Worm (Caenorhabditis elegans): ENCODE data around the gene sri-69.

sri-69 gene

DNA sequence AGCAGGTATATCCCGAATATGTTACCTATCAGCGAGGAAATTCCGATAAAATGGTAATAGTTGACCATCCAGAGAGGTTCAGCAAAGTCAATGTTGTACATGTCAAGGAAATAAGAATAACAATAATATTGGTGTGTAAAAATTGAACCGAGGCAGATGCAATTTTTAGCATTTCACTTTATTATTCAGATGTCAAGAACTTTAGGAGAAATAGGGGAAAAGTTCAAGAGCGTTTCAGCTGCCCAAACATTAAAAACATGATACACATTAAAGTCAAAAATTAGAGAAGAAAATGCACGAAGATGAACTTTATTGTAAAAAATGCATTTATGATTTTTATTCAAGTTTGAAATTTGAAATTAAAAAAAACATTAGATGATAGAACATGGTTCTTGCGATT, at the start of gene sri-69:
Gene sri-69 (minus strand): TSS at position 101 of the 400 bp plus-strand sequence.
- TF ChIP-seq ceh-13 (GFP tag; optimal IDR thresholded peaks at IDR 0.05) (no peak), aly-1 (tag; optimal IDR thresholded peaks at IDR 0.05) (no peak), F13C5.2 (tag; optimal IDR thresholded peaks at IDR 0.05) (no peak), hmbx-1 (tag; optimal IDR thresholded peaks at IDR 0.05) (no peak), pes-1 (GFP tag; IDR thresholded peaks at IDR 0.05) (no peak), sea-1 (GFP tag; conservative IDR thresholded peaks at IDR 0.05) (no peak), ets-7 (tag; optimal IDR thresholded peaks at IDR 0.05) (no peak), ceh-36 (tag; optimal IDR thresholded peaks at IDR 0.05) (no peak), tra-4 (tag; optimal IDR thresholded peaks at IDR 0.05) (no peak), B0310.2 (tag; optimal IDR thresholded peaks at IDR 0.05) (no peak), tbx-11 (GFP tag; IDR thresholded peaks at IDR 0.05) (no peak), scrt-1 (GFP tag; IDR thresholded peaks at IDR 0.05) (no peak), hmg-4 (GFP tag; optimal IDR thresholded peaks at IDR 0.05) (no peak)

DNA sequence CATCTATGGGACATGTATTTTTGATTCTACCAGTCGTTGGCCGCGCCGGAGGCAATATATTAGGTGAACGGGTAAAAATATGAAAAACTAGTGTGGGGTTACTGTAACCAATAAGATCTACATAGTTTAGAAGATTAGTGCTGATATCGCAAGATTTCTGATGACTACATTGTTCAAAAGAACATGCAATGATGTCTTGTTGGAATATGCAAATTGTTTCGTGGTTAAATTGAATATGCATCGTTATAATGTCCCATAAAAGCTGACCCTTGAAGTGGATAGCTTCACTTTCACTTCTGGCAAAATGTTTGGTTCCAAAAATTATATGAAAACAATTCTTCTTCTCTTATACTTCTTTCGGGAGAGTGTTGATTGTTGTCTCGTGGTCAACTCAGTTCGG, 36.3 kb upstream of the sri-69 start, which contains the start of gene F28B1.2:
Gene F28B1.2 (plus strand): TSS at position 301 of the 400 bp plus-strand sequence.
- TF ChIP-seq tbx-11 (GFP tag; IDR thresholded peaks at IDR 0.05): no peak

DNA sequence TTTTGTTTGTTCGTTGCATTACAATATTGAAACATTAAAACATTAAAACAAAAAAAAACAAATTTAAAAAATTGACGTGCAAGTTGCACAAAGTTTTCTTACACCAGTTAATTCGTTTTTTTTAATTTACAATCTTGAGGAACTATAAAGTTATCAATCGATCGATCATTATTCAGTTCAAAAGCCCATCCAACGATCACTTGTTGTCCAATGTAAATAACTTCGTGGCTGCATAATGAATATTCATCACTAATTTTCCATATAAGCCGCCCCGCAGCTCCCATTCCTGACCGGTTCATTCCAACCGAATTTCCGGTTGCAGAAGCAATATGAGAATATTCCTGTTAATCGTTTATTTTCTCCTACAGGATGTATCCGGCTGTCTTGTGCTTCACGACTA, 34.1 kb upstream of the sri-69 start, which contains the start of gene hpo-33:
Gene hpo-33 (plus strand): TSS at position 301 of the 400 bp plus-strand sequence.
- TF ChIP-seq B0310.2 (tag; optimal IDR thresholded peaks at IDR 0.05) (no peak), flt-1 (GFP tag; IDR thresholded peaks at IDR 0.05) (no peak), scrt-1 (GFP tag; IDR thresholded peaks at IDR 0.05) (no peak), pes-1 (GFP tag; IDR thresholded peaks at IDR 0.05) (no peak), hmg-4 (GFP tag; optimal IDR thresholded peaks at IDR 0.05) (no peak), aly-1 (tag; optimal IDR thresholded peaks at IDR 0.05) (no peak), sea-1 (GFP tag; conservative IDR thresholded peaks at IDR 0.05) (no peak), hmbx-1 (tag; optimal IDR thresholded peaks at IDR 0.05) (no peak), ceh-13 (GFP tag; optimal IDR thresholded peaks at IDR 0.05) (no peak), tra-4 (tag; optimal IDR thresholded peaks at IDR 0.05) (no peak), ceh-36 (tag; optimal IDR thresholded peaks at IDR 0.05) (no peak), ama-1 (optimal IDR thresholded peaks at IDR 0.05) (no peak), F13C5.2 (tag; optimal IDR thresholded peaks at IDR 0.05) (no peak), tbx-37 (GFP tag; conservative IDR thresholded peaks at IDR 0.05) (no peak)

DNA sequence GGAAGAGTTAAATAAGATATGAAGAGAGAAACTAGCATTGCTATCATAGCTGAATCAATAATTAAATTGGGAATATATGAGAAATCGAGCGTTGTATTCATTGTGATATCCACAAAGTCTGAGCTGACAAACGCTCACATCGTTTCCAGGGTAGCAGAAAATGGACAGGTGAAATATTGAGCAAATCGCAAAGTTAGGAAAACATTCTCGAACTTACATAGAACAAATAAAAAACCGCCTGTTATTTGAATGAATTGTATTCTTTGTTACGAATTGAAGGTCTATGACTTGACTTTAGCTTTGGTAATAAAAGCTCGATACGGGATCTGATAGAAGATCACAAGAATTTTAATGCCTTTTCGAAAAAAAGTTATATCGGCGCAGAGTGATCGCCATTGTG, 27.6 kb upstream of the sri-69 start, which contains the start of gene srz-94:
Gene srz-94 (minus strand): TSS at position 101 of the 400 bp plus-strand sequence.
- no peak for TF ChIP-seq hmg-4 (GFP tag; optimal IDR thresholded peaks at IDR 0.05)
- TF ChIP-seq aly-1 (tag; optimal IDR thresholded peaks at IDR 0.05): no peak
- TF ChIP-seq ama-1 (optimal IDR thresholded peaks at IDR 0.05): no peak
- no peak for TF ChIP-seq F13C5.2 (tag; optimal IDR thresholded peaks at IDR 0.05)
- TF ChIP-seq tra-4 (tag; optimal IDR thresholded peaks at IDR 0.05): no peak
- no peak for TF ChIP-seq hmbx-1 (tag; optimal IDR thresholded peaks at IDR 0.05)
- no peak for TF ChIP-seq pes-1 (GFP tag; IDR thresholded peaks at IDR 0.05)
- no peak for TF ChIP-seq B0310.2 (tag; optimal IDR thresholded peaks at IDR 0.05)
- TF ChIP-seq sea-1 (GFP tag; conservative IDR thresholded peaks at IDR 0.05): no peak

DNA sequence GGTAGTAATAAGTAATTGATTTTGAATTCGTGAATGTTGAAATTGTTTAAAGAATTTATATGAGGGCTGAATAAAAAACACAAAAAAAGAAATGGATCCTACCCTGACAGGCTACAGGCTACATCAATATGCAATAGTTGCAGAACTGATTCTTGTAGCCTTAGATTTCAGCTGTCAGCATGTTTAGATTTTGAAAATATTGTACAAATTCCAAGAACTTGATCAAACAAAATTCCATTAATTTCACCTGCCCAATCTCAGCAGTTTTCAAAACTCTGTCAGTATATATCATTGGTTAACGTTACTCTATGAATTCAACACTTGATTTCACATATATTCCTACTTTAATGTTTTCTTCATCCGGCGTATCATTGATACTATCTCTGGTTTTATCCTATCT, 22.2 kb upstream of the sri-69 start:
- TF ChIP-seq tra-4 (tag; optimal IDR thresholded peaks at IDR 0.05) (no peak), pes-1 (GFP tag; IDR thresholded peaks at IDR 0.05) (no peak), ets-7 (tag; optimal IDR thresholded peaks at IDR 0.05) (no peak)

DNA sequence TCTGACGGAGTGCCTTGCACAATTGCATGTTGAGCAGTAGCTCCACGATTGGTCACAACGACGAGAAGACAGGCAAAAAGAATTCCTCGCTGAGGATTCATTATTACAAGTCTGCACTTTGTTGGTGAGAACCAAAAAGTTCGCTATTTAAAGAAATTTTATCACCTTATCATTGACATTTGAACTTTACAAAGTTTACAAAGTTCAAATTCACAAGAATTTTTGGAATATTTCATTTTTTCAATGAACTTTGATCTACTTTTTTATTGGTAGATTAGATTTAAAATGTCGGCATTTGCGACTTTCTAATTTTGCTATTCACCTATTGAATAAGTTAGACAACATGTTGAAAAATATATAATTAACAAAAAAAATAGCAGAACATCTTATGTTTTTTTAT, 18.1 kb upstream of the sri-69 start, which contains the start of gene F49H6.15:
Gene F49H6.15 (minus strand): TSS at position 101 of the 400 bp plus-strand sequence.
- TF ChIP-seq F13C5.2 (tag; optimal IDR thresholded peaks at IDR 0.05) (no peak), ama-1 (optimal IDR thresholded peaks at IDR 0.05) (no peak), ceh-13 (GFP tag; optimal IDR thresholded peaks at IDR 0.05) (no peak), tbx-11 (GFP tag; IDR thresholded peaks at IDR 0.05) (no peak), flt-1 (GFP tag; IDR thresholded peaks at IDR 0.05) (no peak), ets-7 (tag; optimal IDR thresholded peaks at IDR 0.05) (no peak), pes-1 (GFP tag; IDR thresholded peaks at IDR 0.05) (no peak), tra-4 (tag; optimal IDR thresholded peaks at IDR 0.05) (no peak), tbx-37 (GFP tag; conservative IDR thresholded peaks at IDR 0.05) (no peak), B0310.2 (tag; optimal IDR thresholded peaks at IDR 0.05) (no peak), aly-1 (tag; optimal IDR thresholded peaks at IDR 0.05) (no peak), ceh-36 (tag; optimal IDR thresholded peaks at IDR 0.05) (no peak), hmbx-1 (tag; optimal IDR thresholded peaks at IDR 0.05) (no peak), scrt-1 (GFP tag; IDR thresholded peaks at IDR 0.05) (no peak), hnd-1 (tag; optimal IDR thresholded peaks at IDR 0.05) (no peak), sea-1 (GFP tag; conservative IDR thresholded peaks at IDR 0.05) (no peak), hmg-4 (GFP tag; optimal IDR thresholded peaks at IDR 0.05) (no peak)

DNA sequence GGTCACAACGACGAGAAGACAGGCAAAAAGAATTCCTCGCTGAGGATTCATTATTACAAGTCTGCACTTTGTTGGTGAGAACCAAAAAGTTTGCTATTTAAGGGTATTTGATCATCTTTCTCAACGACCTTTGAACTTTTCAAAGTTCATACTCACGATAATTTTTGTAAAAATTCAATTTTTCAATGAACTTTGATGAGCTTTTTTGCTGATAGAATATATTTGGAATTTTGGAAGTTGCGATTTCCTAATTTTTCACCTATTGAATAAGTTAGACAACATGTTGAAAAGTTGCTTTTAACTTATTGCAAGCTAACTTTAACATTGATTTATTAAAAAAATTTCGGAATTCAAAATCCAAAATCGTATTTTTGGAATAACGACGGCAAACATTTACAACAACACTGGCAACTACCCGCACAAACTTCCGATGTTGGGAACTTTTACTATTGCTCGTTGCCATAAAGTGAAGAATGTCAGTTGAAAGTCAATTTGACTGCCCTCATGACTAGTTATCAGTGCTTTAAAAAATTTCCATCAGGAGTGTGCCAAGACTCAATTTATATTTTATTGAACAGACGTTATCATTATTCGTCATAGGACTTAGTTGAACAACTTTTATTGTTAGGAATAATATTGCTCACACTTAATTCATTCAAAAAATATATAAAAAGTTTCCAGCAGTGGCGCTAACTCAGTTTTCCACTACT, 14.6 kb upstream of the sri-69 start, which contains the start of the genes F49H6.8 and F49H6.5:
Gene F49H6.8 (minus strand): TSS at position 51 of the 710 bp plus-strand sequence.
Gene F49H6.5 (plus strand): TSS at position 629 of the 710 bp plus-strand sequence.
- TF ChIP-seq sea-1 (GFP tag; conservative IDR thresholded peaks at IDR 0.05) (no peak), tbx-37 (GFP tag; conservative IDR thresholded peaks at IDR 0.05) (no peak), pes-1 (GFP tag; IDR thresholded peaks at IDR 0.05) (no peak), ceh-36 (tag; optimal IDR thresholded peaks at IDR 0.05) (no peak), flt-1 (GFP tag; IDR thresholded peaks at IDR 0.05) (no peak), ceh-13 (GFP tag; optimal IDR thresholded peaks at IDR 0.05) (no peak), tbx-11 (GFP tag; IDR thresholded peaks at IDR 0.05) (no peak), hmg-4 (GFP tag; optimal IDR thresholded peaks at IDR 0.05) (no peak), hnd-1 (tag; optimal IDR thresholded peaks at IDR 0.05) (no peak), ets-7 (tag; optimal IDR thresholded peaks at IDR 0.05) (no peak), F13C5.2 (tag; optimal IDR thresholded peaks at IDR 0.05) (no peak), tra-4 (tag; optimal IDR thresholded peaks at IDR 0.05) (no peak), hmbx-1 (tag; optimal IDR thresholded peaks at IDR 0.05) (no peak), B0310.2 (tag; optimal IDR thresholded peaks at IDR 0.05) (no peak), scrt-1 (GFP tag; IDR thresholded peaks at IDR 0.05) (no peak), aly-1 (tag; optimal IDR thresholded peaks at IDR 0.05) (no peak)

Measured in whole organism, early embryonic.